Worm (Caenorhabditis elegans) whole organism, L2 larva: ENCODE data around the gene cest-17.
A peak's percentile ranks its signal among the peaks of the same experiment; 100 is the strongest.

Source experiments
- C34F6.9 ChIP-seq: fragments of 150-350 bp; optimal IDR thresholded peaks from 2 replicates; lab custom pipeline; 2014; ENCODE audit warnings: missing biosample characterization, missing genetic modification characterization
- F13H6.1 ChIP-seq: sonication (generic microtip); optimal IDR thresholded peaks from 2 replicates; lab custom pipeline; 2016; ENCODE audit warnings: missing genetic modification characterization, missing compliant biosample characterization
- R02D3.7 ChIP-seq: fragments of 150-350 bp; optimal IDR thresholded peaks from 2 replicates; lab custom pipeline; 2014; ENCODE audit warnings: missing biosample characterization, missing genetic modification characterization
- Y55F3AM.14 ChIP-seq: fragments of 200-800 bp; sonication (Bioruptor generic); optimal IDR thresholded peaks from 2 replicates; lab custom pipeline; 2018; ENCODE audit warnings: mild to moderate bottlenecking, missing genetic modification characterization, missing compliant biosample characterization
- ZK546.5 ChIP-seq: sonication (generic microtip); optimal IDR thresholded peaks from 2 replicates; lab custom pipeline; 2017; ENCODE audit warnings: missing biosample characterization, missing genetic modification characterization
- aly-2 ChIP-seq: fragments of 150-350 bp; optimal IDR thresholded peaks from 2 replicates; lab custom pipeline; 2014; ENCODE audit warnings: missing biosample characterization, missing genetic modification characterization
- ama-1 ChIP-seq: fragments of 150-350 bp; optimal IDR thresholded peaks from 2 replicates; lab custom pipeline; 2018; ENCODE audit warnings: inconsistent platforms
- ceh-82 ChIP-seq: fragments of 150-350 bp; optimal IDR thresholded peaks from 2 replicates; lab custom pipeline; 2014; ENCODE audit warnings: missing biosample characterization, missing genetic modification characterization
- crh-2 ChIP-seq: sonication (generic microtip); optimal IDR thresholded peaks from 2 replicates; lab custom pipeline; 2017; ENCODE audit warnings: missing biosample characterization, missing genetic modification characterization
- dmd-4 ChIP-seq: sonication (generic microtip); optimal IDR thresholded peaks from 2 replicates; lab custom pipeline; 2017; ENCODE audit warnings: missing biosample characterization, missing genetic modification characterization
- elt-3 ChIP-seq: sonication (generic microtip); optimal IDR thresholded peaks from 2 replicates; lab custom pipeline; 2017; ENCODE audit warnings: missing biosample characterization, missing genetic modification characterization
- fos-1 ChIP-seq: fragments of 150-350 bp; optimal IDR thresholded peaks from 2 replicates; lab custom pipeline; 2014; ENCODE audit warnings: missing biosample characterization, missing genetic modification characterization
- lin-11 ChIP-seq: fragments of 150-350 bp; sonication (generic microtip); optimal IDR thresholded peaks from 2 replicates; lab custom pipeline; 2014; ENCODE audit warnings: missing biosample characterization, missing genetic modification characterization, inconsistent platforms, mixed read lengths
- lin-13 ChIP-seq: fragments of 150-350 bp; optimal IDR thresholded peaks from 2 replicates; lab custom pipeline; 2014; ENCODE audit warnings: missing biosample characterization, missing genetic modification reagents, missing genetic modification characterization
- lin-39 ChIP-seq: fragments of 150-350 bp; optimal IDR thresholded peaks from 2 replicates; lab custom pipeline; 2014; ENCODE audit warnings: missing biosample characterization, missing genetic modification reagents, missing genetic modification characterization
- mbf-1 ChIP-seq: sonication (generic microtip); optimal IDR thresholded peaks from 2 replicates; lab custom pipeline; 2017; ENCODE audit warnings: missing biosample characterization, missing genetic modification characterization
- mdl-1 ChIP-seq, 2 experiments: fragments of 150-350 bp in 1 of 2; sonication (generic microtip) in 1 of 2; optimal IDR thresholded peaks; 2 replicates each; lab custom pipeline; 2017; ENCODE audit warnings: missing biosample characterization in 2 of 2, missing genetic modification characterization in 2 of 2
- nhr-11 ChIP-seq: fragments of 150-350 bp; optimal IDR thresholded peaks from 2 replicates; lab custom pipeline; 2014; ENCODE audit warnings: missing biosample characterization, missing genetic modification characterization
- nhr-12 ChIP-seq: fragments of 150-350 bp; optimal IDR thresholded peaks from 2 replicates; lab custom pipeline; 2014; ENCODE audit warnings: missing biosample characterization, missing genetic modification characterization
- nhr-23 ChIP-seq: fragments of 150-350 bp; optimal IDR thresholded peaks from 2 replicates; lab custom pipeline; 2014; ENCODE audit warnings: missing biosample characterization, missing genetic modification reagents, missing genetic modification characterization
- nhr-237 ChIP-seq: fragments of 150-350 bp; optimal IDR thresholded peaks from 2 replicates; lab custom pipeline; 2014; ENCODE audit warnings: missing biosample characterization, missing genetic modification characterization
- nhr-6 ChIP-seq: fragments of 150-350 bp; optimal IDR thresholded peaks from 2 replicates; lab custom pipeline; 2014; ENCODE audit warnings: missing biosample characterization, missing genetic modification characterization
- nhr-77 ChIP-seq: fragments of 150-350 bp; optimal IDR thresholded peaks from 2 replicates; lab custom pipeline; 2014; ENCODE audit warnings: missing biosample characterization, missing genetic modification characterization
- sem-4 ChIP-seq: fragments of 150-350 bp; optimal IDR thresholded peaks from 2 replicates; lab custom pipeline; 2014; ENCODE audit warnings: missing biosample characterization, missing genetic modification reagents, missing genetic modification characterization
- skn-1 ChIP-seq: sonication (generic microtip); optimal IDR thresholded peaks from 2 replicates; lab custom pipeline; 2017; ENCODE audit warnings: missing biosample characterization, missing genetic modification characterization
- sma-3 ChIP-seq: sonication (generic microtip); optimal IDR thresholded peaks from 2 replicates; lab custom pipeline; 2016; ENCODE audit warnings: missing genetic modification reagents, missing genetic modification characterization, missing compliant biosample characterization
- sma-9 ChIP-seq, 2 experiments: fragments of 150-350 bp in 1 of 2; sonication (generic microtip) in 1 of 2; optimal IDR thresholded peaks; 2 replicates each; lab custom pipeline; 2014 to 2016; ENCODE audit warnings: missing genetic modification characterization in 2 of 2, mild to moderate bottlenecking in 1 of 2, missing biosample characterization in 1 of 2, missing compliant biosample characterization in 1 of 2, missing genetic modification reagents in 1 of 2, moderate library complexity in 1 of 2
- snpc-4 ChIP-seq: fragments of 150-350 bp; optimal IDR thresholded peaks from 2 replicates; lab custom pipeline; 2014; ENCODE audit warnings: missing biosample characterization, missing genetic modification characterization
- unc-55 ChIP-seq: fragments of 150-350 bp; sonication (generic microtip); optimal IDR thresholded peaks from 3 replicates; lab custom pipeline; 2014; ENCODE audit warnings: missing biosample characterization, missing genetic modification reagents, missing genetic modification characterization
- unc-62 ChIP-seq: fragments of 150-350 bp; optimal IDR thresholded peaks from 2 replicates; lab custom pipeline; 2014; ENCODE audit warnings: missing biosample characterization, missing genetic modification reagents, missing genetic modification characterization
- zag-1 ChIP-seq: fragments of 150-350 bp; optimal IDR thresholded peaks from 2 replicates; lab custom pipeline; 2014; ENCODE audit warnings: missing biosample characterization, missing genetic modification characterization
- ztf-1 ChIP-seq: fragments of 200-800 bp; sonication (Bioruptor generic); conservative IDR thresholded peaks from 2 replicates; pipeline ENCODE4 v1.3.6; 2022; ENCODE audit warnings: missing genetic modification characterization, missing compliant biosample characterization

cest-17 gene

DNA sequence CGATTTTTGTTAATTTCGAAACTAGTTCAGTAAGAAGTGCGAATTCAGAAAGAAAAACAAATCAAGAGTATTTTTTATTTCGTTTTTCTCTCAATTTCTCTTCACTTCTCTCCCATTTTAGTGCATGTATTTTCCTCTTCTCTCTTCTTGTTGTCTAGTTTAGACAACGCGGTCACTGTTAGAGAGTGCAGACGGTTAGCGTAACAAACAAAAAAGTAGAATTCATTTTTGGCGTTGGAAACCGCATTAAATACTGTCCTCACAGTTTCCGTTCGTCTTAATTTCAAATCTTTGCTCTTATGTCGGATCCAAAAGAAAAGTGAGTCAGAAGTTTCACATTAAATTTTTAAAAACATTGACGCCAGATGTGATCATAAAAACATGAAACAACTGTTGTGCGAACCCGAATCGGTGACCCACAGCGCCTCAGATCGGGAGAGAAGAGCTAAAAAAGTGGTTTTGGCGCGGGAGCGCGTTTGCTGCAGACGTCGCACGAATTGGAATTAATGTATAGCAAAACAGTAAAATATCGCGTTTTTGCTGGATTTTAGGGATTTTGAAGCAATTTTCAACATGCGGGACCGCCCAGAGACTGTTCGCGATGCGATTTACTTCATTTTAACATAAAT, 24.1 kb upstream of the cest-17 start, which contains the start of gene srp-7:
srp-7 (plus strand) TSS at position 213 of the 629 bp plus-strand sequence.
- TF ChIP-seq unc-55 (peak; percentile 19), ZK546.5 (no peak), fos-1 (peak; percentile 21), lin-11 (tag; lab: Kevin White, UChicago) (no peak), C34F6.9 (tag; lab: Kevin White, UChicago) (peak; percentile 51), ama-1 (lab: Kevin White, UChicago) (peak; percentile 29), crh-2 (tag; lab: Kevin White, UChicago) (peak; percentile 50)

DNA sequence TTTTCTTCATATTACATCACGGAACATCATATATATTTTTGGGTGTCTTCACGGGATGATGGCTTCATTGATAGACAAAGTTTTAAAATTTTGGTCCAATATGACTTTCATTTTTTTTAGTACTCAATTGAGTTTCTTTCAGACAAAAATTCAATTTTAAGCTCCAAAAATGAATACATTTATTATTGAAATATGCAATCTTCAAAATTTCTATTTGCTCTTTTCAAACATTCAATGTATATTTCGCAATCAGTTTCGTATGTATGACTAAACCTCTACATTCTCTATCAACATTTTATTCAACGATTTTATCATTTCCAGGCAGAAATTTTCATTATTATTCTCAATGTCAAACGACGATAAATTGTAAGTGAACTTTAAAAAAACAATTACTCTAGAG, 19.7 kb upstream of the cest-17 start, which contains the start of gene srp-8:
srp-8 (plus strand) TSS at position 301 of the 400 bp plus-strand sequence.
- TF ChIP-seq sma-3 (no peak), crh-2 (tag; lab: Kevin White, UChicago) (no peak)

- TF ChIP-seq ztf-1 (GFP tag; lab: Robert Waterston, UW) = no peak
- TF ChIP-seq nhr-77 (tag; lab: Kevin White, UChicago) = no peak
- TF ChIP-seq zag-1 (tag; lab: Kevin White, UChicago) = no peak
- TF ChIP-seq sem-4 = no peak
- TF ChIP-seq sma-3 = no peak
- TF ChIP-seq C34F6.9 (tag; lab: Kevin White, UChicago) = no peak
- no peak for TF ChIP-seq nhr-12 (tag; lab: Kevin White, UChicago)
- no peak for TF ChIP-seq nhr-237 (tag; lab: Kevin White, UChicago)
- TF ChIP-seq, all 48 proteins: peak for 0
Measured at ce11 chrV:8185737-8186136, 17.4 kb upstream of the cest-17 start, which contains the start of gene F20D6.2. Gene F20D6.2, plus strand, starts transcription at chrV:8186037.

ce11 chrV:8188421-8188820, 14.7 kb upstream of the cest-17 start, which contains the start of gene F20D6.15:
Gene F20D6.15, minus strand, starts transcription at chrV:8188467.
- TF ChIP-seq nhr-77 (tag; lab: Kevin White, UChicago) (no peak), nhr-6 (tag; lab: Kevin White, UChicago) (no peak), nhr-12 (tag; lab: Kevin White, UChicago) (no peak), dmd-4 (no peak)
- TF ChIP-seq, all 48 proteins: peak for 0

ce11 chrV:8190016-8190415, 13.1 kb upstream of the cest-17 start, which contains the start of gene F20D6.12:
Gene F20D6.12, minus strand, starts transcription at chrV:8190116.
- no peak for TF ChIP-seq ama-1 (lab: Kevin White, UChicago)
- TF ChIP-seq Y55F3AM.14 = no peak
- TF ChIP-seq aly-2 (tag; lab: Kevin White, UChicago) = no peak
- TF ChIP-seq fos-1 = no peak
- no peak for TF ChIP-seq unc-55
- no peak for TF ChIP-seq snpc-4 (tag; lab: Kevin White, UChicago)
- no peak for TF ChIP-seq mdl-1 (tag; optimal IDR thresholded peaks at IDR 0.05; lab: Kevin White, UChicago)
- no peak for TF ChIP-seq nhr-23 (tag; lab: Kevin White, UChicago)
- no peak for TF ChIP-seq C34F6.9 (tag; lab: Kevin White, UChicago)
- no peak for TF ChIP-seq ceh-82 (tag; lab: Kevin White, UChicago)
- no peak for TF ChIP-seq unc-62 (GFP tag; lab: Kevin White, UChicago)
- no peak for TF ChIP-seq skn-1
- TF ChIP-seq F13H6.1 (tag; lab: Kevin White, UChicago) = no peak
- no peak for TF ChIP-seq lin-13 (GFP tag; lab: Kevin White, UChicago)
- TF ChIP-seq R02D3.7 (tag; lab: Kevin White, UChicago) = no peak
- TF ChIP-seq sem-4 = no peak
- TF ChIP-seq crh-2 (tag; lab: Kevin White, UChicago) = no peak

ce11 chrV:8190430-8190829, 12.7 kb upstream of the cest-17 start, which contains the start of gene F20D6.1:
Gene F20D6.1, plus strand, starts transcription at chrV:8190730.
- no peak for TF ChIP-seq nhr-23 (tag; lab: Kevin White, UChicago)
- no peak for TF ChIP-seq nhr-11 (tag; lab: Kevin White, UChicago)
- TF ChIP-seq Y55F3AM.14 = no peak
- TF ChIP-seq lin-39 (tag; lab: Kevin White, UChicago) = no peak
- no peak for TF ChIP-seq unc-62 (GFP tag; lab: Kevin White, UChicago)
- TF ChIP-seq skn-1 = no peak
- no peak for TF ChIP-seq R02D3.7 (tag; lab: Kevin White, UChicago)
- TF ChIP-seq dmd-4 = no peak
- no peak for TF ChIP-seq nhr-77 (tag; lab: Kevin White, UChicago)
- TF ChIP-seq sem-4 = no peak
- no peak for TF ChIP-seq sma-9 (GFP tag; optimal IDR thresholded peaks at IDR 0.05; lab: Kevin White, UChicago)
- TF ChIP-seq sma-9 (tag; optimal IDR thresholded peaks at IDR 0.05; lab: Kevin White, UChicago) = no peak
- no peak for TF ChIP-seq elt-3 (tag; lab: Kevin White, UChicago)
- TF ChIP-seq mbf-1 (tag; lab: Kevin White, UChicago) = no peak
